Worm (Caenorhabditis elegans) whole organism, L1 larva: ENCODE measurements around the gene epn-1.
A peak's percentile ranks its signal among the peaks of the same experiment; 100 is the strongest.

Source experiments
- ama-1 ChIP-seq: fragments of 150-350 bp; optimal IDR thresholded peaks from 2 replicates; lab custom pipeline; 2014
- ceh-88 ChIP-seq: fragments of 200-800 bp; sonication (Bioruptor generic); IDR thresholded peaks from 2 replicates; pipeline ENCODE4 v1.3.6; 2022; ENCODE audit warnings: missing genetic modification characterization, missing compliant biosample characterization
- lir-3 ChIP-seq: sonication (generic microtip); optimal IDR thresholded peaks from 2 replicates; lab custom pipeline; 2016; ENCODE audit warnings: mild to moderate bottlenecking, missing genetic modification characterization, moderate library complexity, missing compliant biosample characterization; ENCODE audit not compliant: poor library complexity
- lsy-2 ChIP-seq, 2 experiments: fragments of 150-350 bp; optimal IDR thresholded peaks; 2 replicates each; lab custom pipeline; 2014; ENCODE audit warnings: missing biosample characterization in 2 of 2, missing genetic modification characterization in 2 of 2
- nhr-84 ChIP-seq: sonication (generic microtip); optimal IDR thresholded peaks from 2 replicates; lab custom pipeline; 2017; ENCODE audit warnings: missing biosample characterization, missing genetic modification characterization
- pqm-1 ChIP-seq: sonication (generic microtip); optimal IDR thresholded peaks from 3 replicates; lab custom pipeline; 2017; ENCODE audit warnings: missing biosample characterization, missing genetic modification characterization
- snu-23 ChIP-seq: sonication (generic microtip); optimal IDR thresholded peaks from 2 replicates; lab custom pipeline; 2016; ENCODE audit warnings: missing genetic modification characterization, missing compliant biosample characterization

DNA sequence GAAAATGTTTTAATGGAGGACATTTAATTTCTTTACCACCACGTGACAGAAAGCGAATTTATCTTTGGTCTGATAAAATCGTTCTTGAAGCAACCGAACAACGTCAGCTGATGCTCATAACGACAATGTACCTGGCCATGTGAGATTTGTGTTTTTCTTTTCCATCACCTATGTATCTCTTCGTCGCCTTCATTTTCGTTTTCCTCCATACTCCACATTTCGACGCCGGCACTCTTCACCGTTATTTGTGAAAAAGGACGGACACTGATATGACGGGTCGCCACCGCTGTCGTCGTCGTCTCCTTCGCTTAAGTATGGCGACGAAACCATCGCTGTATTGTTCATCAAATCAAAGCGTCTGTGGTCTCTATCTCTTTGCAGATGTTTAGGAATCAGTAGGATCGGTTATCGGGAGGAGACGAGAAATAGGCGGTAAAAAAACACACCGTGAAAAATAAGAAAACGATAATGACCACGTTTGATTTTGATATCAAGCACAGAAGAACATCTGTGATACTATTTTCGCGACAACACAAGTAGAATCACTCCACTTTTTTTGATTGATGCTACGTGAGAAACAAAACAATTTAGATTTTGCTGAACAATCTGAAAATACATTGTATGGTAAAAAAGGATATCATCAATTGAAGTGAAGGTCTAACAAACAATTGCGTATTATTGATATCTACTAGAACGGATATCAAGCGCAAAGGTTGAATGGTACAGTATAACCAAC lies 31.3 kb downstream of the epn-1 start:
- TF ChIP-seq pqm-1 (tag; lab: Kevin White, UChicago) (no peak), nhr-84 (tag; lab: Kevin White, UChicago) (no peak), lsy-2 (tag; optimal IDR thresholded peaks at IDR 0.05; lab: Kevin White, UChicago) (peak in 1 of 2 experiments; percentile 8), snu-23 (GFP tag; lab: Kevin White, UChicago) (peak; percentile 67), lir-3 (no peak), ama-1 (no peak), ceh-88 (GFP tag; lab: Robert Waterston, UW) (no peak)
